Worm (Caenorhabditis elegans): ENCODE results near the gene sqv-3.

Gene sqv-3

ce11 chrIII:9731313-9731912, 48.7 kb downstream of the sqv-3 start:
- peak; percentile 45 for TF ChIP-seq ceh-18 (tag; optimal IDR thresholded peaks at IDR 0.05)
- peak; percentile 27 for TF ChIP-seq unc-55 (GFP tag; optimal IDR thresholded peaks at IDR 0.05)
- no peak for TF ChIP-seq tbx-2 (tag; optimal IDR thresholded peaks at IDR 0.05)
- TF ChIP-seq zip-5 (tag; optimal IDR thresholded peaks at IDR 0.05): no peak

- no peak for TF ChIP-seq odd-2 (tag; optimal IDR thresholded peaks at IDR 0.05)
- TF ChIP-seq unc-55 (GFP tag; optimal IDR thresholded peaks at IDR 0.05): no peak
- no peak for TF ChIP-seq che-1 (tag; optimal IDR thresholded peaks at IDR 0.05)
- no peak for TF ChIP-seq pat-9 (tag; optimal IDR thresholded peaks at IDR 0.05)
- TF ChIP-seq pha-4 (tag; optimal IDR thresholded peaks at IDR 0.05): no peak
- no peak for TF ChIP-seq madf-2 (tag; optimal IDR thresholded peaks at IDR 0.05)
- TF ChIP-seq npax-4 (tag; optimal IDR thresholded peaks at IDR 0.05): no peak
- no peak for TF ChIP-seq ceh-30 (tag; optimal IDR thresholded peaks at IDR 0.05)
- no peak for TF ChIP-seq hlh-8 (tag; optimal IDR thresholded peaks at IDR 0.05)
- no peak for TF ChIP-seq hlh-30 (tag; optimal IDR thresholded peaks at IDR 0.05; ENCODE audit: insufficient read depth)
Measured at ce11 chrIII:9730407-9730806, 49.7 kb downstream of the sqv-3 start.
